Worm (Caenorhabditis elegans) whole organism, midembryonic: Measurements from ENCODE around the gene col-74.
"Not testable (repeated sequence)": the region's sequence is repeated elsewhere in the genome, so short reads cannot be mapped to it uniquely, and the experiment has no call there.

Experiments
- T22C8.4 ChIP-seq: fragments of 200-800 bp; sonication (Bioruptor generic); IDR thresholded peaks from 2 replicates; pipeline ENCODE4 v1.3.6; 2022; ENCODE audit warnings: missing genetic modification characterization, missing compliant biosample characterization
- cog-1 ChIP-seq: sonication (generic microtip); optimal IDR thresholded peaks from 2 replicates; lab custom pipeline; 2016; ENCODE audit warnings: missing genetic modification characterization, missing compliant biosample characterization
- flt-1 ChIP-seq: fragments of 200-800 bp; sonication (Bioruptor generic); IDR thresholded peaks from 2 replicates; pipeline ENCODE4 v1.3.6; 2022; ENCODE audit warnings: missing genetic modification characterization, missing compliant biosample characterization
- klf-2 ChIP-seq: fragments of 200-800 bp; sonication (Bioruptor generic); conservative IDR thresholded peaks from 2 replicates; pipeline ENCODE4 v1.3.6; 2022; ENCODE audit warnings: missing genetic modification reagents, missing genetic modification characterization, missing compliant biosample characterization
- med-1 ChIP-seq: sonication (generic microtip); optimal IDR thresholded peaks from 2 replicates; lab custom pipeline; 2017; ENCODE audit warnings: missing genetic modification characterization, mild to moderate bottlenecking, missing compliant biosample characterization, antibody characterized with exemption, missing genetic modification reagents; ENCODE audit not compliant: insufficient read depth
- ref-1 ChIP-seq: fragments of 200-800 bp; sonication (Bioruptor generic); conservative IDR thresholded peaks from 2 replicates; pipeline ENCODE4 v1.3.6; 2022; ENCODE audit warnings: missing genetic modification reagents, missing genetic modification characterization, missing compliant biosample characterization
- tab-1 ChIP-seq: fragments of 200-800 bp; sonication (Bioruptor generic); IDR thresholded peaks from 2 replicates; pipeline ENCODE4 v1.3.6; 2022; ENCODE audit warnings: missing genetic modification characterization, missing compliant biosample characterization
- ztf-23 ChIP-seq: fragments of 200-800 bp; sonication (Bioruptor generic); IDR thresholded peaks from 2 replicates; pipeline ENCODE4 v1.3.6; 2022; ENCODE audit warnings: missing genetic modification reagents, missing genetic modification characterization, missing compliant biosample characterization
- ztf-29 ChIP-seq: fragments of 200-800 bp; sonication (Bioruptor generic); IDR thresholded peaks from 2 replicates; pipeline ENCODE4 v1.3.6; 2022; ENCODE audit warnings: missing genetic modification reagents, missing genetic modification characterization, missing compliant biosample characterization

Gene col-74

DNA sequence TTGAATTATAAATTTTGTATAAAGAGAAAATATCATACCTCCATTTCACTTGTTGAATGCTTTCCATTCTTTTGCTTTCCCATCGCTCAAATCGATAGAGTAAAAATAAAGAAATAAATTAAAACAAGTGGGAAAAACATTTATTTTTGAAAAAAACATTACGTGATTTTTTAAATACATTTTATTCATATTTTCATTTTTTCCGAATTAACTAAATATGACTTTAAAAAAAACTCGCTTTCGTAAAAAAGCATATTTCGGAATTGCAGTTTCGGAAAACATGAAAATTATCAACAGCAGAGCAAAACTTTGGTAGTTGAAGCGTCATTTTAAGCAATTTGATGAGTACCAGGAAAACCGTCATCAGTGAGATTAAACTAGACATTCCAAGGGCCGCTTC lies 30.6 kb upstream of the col-74 start, which contains the start of gene K05F1.8:
Gene K05F1.8 (minus strand): TSS at position 101 of the 400 bp plus-strand sequence.
- TF ChIP-seq ztf-29 = no peak

DNA sequence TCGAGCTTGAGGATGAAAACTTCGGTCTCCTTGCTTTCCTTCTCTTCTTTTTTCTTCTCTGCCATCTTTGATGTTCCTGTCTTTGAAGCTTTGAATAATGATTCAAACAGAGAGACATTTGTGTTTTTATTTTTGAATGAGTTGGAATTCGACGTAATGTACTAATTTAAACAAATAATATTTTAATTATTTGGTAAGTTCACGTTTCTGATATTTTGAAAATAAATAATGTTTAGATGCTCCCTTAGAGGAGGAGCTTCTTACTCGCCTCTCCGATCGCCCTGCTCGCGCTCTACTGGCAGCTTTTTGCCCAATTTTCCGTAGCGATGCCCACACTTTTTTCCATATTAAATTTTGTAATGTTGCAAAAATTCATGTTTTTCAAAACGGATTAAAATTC lies 29.1 kb upstream of the col-74 start, which contains the start of the genes K05F1.9 and K05F1.1:
Gene K05F1.9 (minus strand): TSS at position 101 of the 400 bp plus-strand sequence.
Gene K05F1.1 (plus strand): TSS at position 308 of the 400 bp plus-strand sequence.
- TF ChIP-seq med-1 (GFP tag; lab: Kevin White, UChicago) = no peak
- TF ChIP-seq ztf-29 = no peak
- TF ChIP-seq flt-1 (GFP tag; lab: Robert Waterston, UW) = no peak
- no peak for TF ChIP-seq cog-1 (tag; lab: Kevin White, UChicago)
- no peak for TF ChIP-seq ztf-23 (GFP tag; lab: Robert Waterston, UW)
- no peak for TF ChIP-seq ref-1 (GFP tag; lab: Robert Waterston, UW)
- no peak for TF ChIP-seq klf-2 (GFP tag; lab: Robert Waterston, UW)
- no peak for TF ChIP-seq T22C8.4 (GFP tag; lab: Robert Waterston, UW)
- no peak for TF ChIP-seq tab-1 (GFP tag; lab: Robert Waterston, UW)

- TF ChIP-seq ztf-23 (GFP tag; lab: Robert Waterston, UW) (no peak), ztf-29 (no peak), T22C8.4 (GFP tag; lab: Robert Waterston, UW) (no peak), ref-1 (GFP tag; lab: Robert Waterston, UW) (no peak), klf-2 (GFP tag; lab: Robert Waterston, UW) (no peak), tab-1 (GFP tag; lab: Robert Waterston, UW) (no peak), cog-1 (tag; lab: Kevin White, UChicago) (no peak), flt-1 (GFP tag; lab: Robert Waterston, UW) (no peak), med-1 (GFP tag; lab: Kevin White, UChicago) (no peak)
These were observed 25.9 kb upstream of the col-74 start for ce11 chrII:5804288-5804687.

- no peak for TF ChIP-seq cog-1 (tag; lab: Kevin White, UChicago)
- no peak for TF ChIP-seq tab-1 (GFP tag; lab: Robert Waterston, UW)
- no peak for TF ChIP-seq T22C8.4 (GFP tag; lab: Robert Waterston, UW)
- TF ChIP-seq ztf-29 = no peak
- no peak for TF ChIP-seq flt-1 (GFP tag; lab: Robert Waterston, UW)
- TF ChIP-seq klf-2 (GFP tag; lab: Robert Waterston, UW) = no peak
- TF ChIP-seq ref-1 (GFP tag; lab: Robert Waterston, UW) = no peak
These were observed 24.9 kb upstream of the col-74 start, which contains the start of gene K05F1.10 for ce11 chrII:5805303-5805702. K05F1.10 (minus strand) TSS chrII:5805473.

DNA sequence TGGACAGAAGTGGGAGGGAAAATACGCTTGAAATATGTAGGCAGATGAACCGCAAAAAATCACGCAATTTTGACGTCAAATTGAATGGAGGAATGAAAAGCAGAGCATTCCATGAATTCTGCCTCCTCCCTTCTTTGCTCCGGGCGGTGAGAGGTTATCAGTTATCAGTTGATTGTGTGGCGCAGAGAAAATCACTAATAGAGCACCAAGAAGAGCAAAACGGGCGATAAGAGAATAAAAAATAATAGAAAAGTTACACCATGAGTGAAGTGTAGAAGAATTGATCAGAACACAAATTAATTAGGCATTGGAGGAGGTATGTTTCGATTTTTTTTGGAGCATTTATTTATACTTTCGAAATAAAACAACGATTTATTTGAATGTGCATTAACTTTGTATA lies 23.6 kb upstream of the col-74 start:
- TF ChIP-seq ztf-23 (GFP tag; lab: Robert Waterston, UW) (no peak), cog-1 (tag; lab: Kevin White, UChicago) (no peak), ref-1 (GFP tag; lab: Robert Waterston, UW) (no peak), T22C8.4 (GFP tag; lab: Robert Waterston, UW) (no peak), tab-1 (GFP tag; lab: Robert Waterston, UW) (no peak)

- TF ChIP-seq cog-1 (tag; lab: Kevin White, UChicago) = no peak
- no peak for TF ChIP-seq ztf-23 (GFP tag; lab: Robert Waterston, UW)
- TF ChIP-seq tab-1 (GFP tag; lab: Robert Waterston, UW) = no peak
- TF ChIP-seq T22C8.4 (GFP tag; lab: Robert Waterston, UW) = no peak
- no peak for TF ChIP-seq ztf-29
- TF ChIP-seq ref-1 (GFP tag; lab: Robert Waterston, UW) = no peak
- no peak for TF ChIP-seq med-1 (GFP tag; lab: Kevin White, UChicago)
- no peak for TF ChIP-seq klf-2 (GFP tag; lab: Robert Waterston, UW)
- no peak for TF ChIP-seq flt-1 (GFP tag; lab: Robert Waterston, UW)
These were observed 19.9 kb upstream of the col-74 start, which contains the start of the genes msp-64 and ZK1248.5 for ce11 chrII:5810230-5810629. msp-64 (minus strand) TSS chrII:5810330. ZK1248.5 (plus strand) TSS chrII:5810514.

- TF ChIP-seq ztf-29; flt-1 (GFP tag; lab: Robert Waterston, UW); med-1 (GFP tag; lab: Kevin White, UChicago): not testable (repeated sequence)
These were observed 14.8 kb upstream of the col-74 start, which contains the start of gene wago-5 for ce11 chrII:5815382-5815781. wago-5 (minus strand) TSS chrII:5815482.

DNA sequence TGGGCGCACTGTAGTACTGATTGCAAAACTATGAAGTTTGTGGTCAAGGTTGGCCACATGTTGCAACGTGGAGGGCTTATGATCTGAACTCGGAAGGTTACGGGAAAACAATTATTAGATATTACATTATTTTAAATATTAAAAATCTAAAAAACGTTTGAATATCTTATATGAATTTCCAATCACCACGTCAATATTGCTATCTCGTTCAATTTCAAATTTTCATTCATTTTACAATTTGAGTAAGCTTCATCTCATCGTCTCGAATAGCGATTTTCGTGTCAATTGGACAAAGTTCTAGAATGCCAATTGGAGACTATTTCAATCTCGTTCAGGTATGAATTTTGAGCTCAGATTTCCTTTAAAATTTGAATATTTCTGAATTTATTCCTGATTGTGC lies 13.8 kb upstream of the col-74 start, which contains the start of gene ZK1248.20:
Gene ZK1248.20 (plus strand): TSS at position 301 of the 400 bp plus-strand sequence.
- no peak for TF ChIP-seq cog-1 (tag; lab: Kevin White, UChicago)
- no peak for TF ChIP-seq klf-2 (GFP tag; lab: Robert Waterston, UW)
- no peak for TF ChIP-seq tab-1 (GFP tag; lab: Robert Waterston, UW)
- TF ChIP-seq ztf-29 = no peak
- TF ChIP-seq ref-1 (GFP tag; lab: Robert Waterston, UW) = no peak
- no peak for TF ChIP-seq ztf-23 (GFP tag; lab: Robert Waterston, UW)
- TF ChIP-seq T22C8.4 (GFP tag; lab: Robert Waterston, UW) = no peak
- no peak for TF ChIP-seq med-1 (GFP tag; lab: Kevin White, UChicago)
- TF ChIP-seq flt-1 (GFP tag; lab: Robert Waterston, UW) = no peak

DNA sequence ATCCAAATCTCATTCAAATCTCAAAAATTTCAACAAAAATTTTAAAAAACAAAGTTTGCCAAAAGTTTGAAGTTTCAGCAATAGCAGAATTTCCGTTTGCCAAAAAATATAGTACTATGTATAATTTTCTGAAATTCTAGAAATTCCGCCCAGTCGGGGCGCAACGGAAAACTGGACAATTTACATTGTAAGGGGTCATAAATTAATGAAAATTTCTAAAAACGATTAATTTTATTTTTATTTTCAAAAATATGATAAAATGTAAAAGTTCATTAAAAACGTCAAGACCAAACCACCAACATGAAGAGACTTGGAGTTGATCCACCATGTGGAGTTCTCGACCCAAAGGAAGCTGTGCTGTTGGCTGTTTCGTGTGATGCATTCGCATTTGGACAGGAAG lies 11.9 kb upstream of the col-74 start, which contains the start of gene ZK1248.4:
Gene ZK1248.4 (plus strand): TSS at position 301 of the 400 bp plus-strand sequence.
- no peak for TF ChIP-seq cog-1 (tag; lab: Kevin White, UChicago)

DNA sequence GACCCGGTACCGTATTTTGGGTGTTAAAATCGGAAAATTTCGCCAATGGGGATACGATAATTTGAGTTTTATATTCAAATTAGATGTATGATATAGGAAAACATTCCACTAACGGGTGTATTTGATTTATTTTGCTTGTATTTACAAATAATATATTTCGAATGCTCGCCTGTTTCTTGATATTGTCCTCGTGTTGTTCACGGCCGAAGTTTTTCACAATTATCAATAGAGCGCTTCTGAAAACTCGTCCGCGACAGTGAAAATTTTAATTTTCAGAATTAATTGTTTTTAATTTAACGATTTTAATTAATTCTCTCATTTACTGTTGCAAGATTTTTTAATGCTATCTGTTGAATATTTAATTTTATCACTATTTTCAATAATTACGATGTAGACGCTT lies 10.5 kb upstream of the col-74 start:
- no peak for TF ChIP-seq ztf-29
- TF ChIP-seq klf-2 (GFP tag; lab: Robert Waterston, UW) = no peak
- TF ChIP-seq ztf-23 (GFP tag; lab: Robert Waterston, UW) = 0 out of 2 replicates have a peak, but pooled peaks have one; percentile 48
- no peak for TF ChIP-seq med-1 (GFP tag; lab: Kevin White, UChicago)
- TF ChIP-seq ref-1 (GFP tag; lab: Robert Waterston, UW) = no peak
- no peak for TF ChIP-seq tab-1 (GFP tag; lab: Robert Waterston, UW)
- TF ChIP-seq flt-1 (GFP tag; lab: Robert Waterston, UW) = peak; percentile 52; the same call in 1 of the 2 replicates
- TF ChIP-seq T22C8.4 (GFP tag; lab: Robert Waterston, UW) = no peak
- no peak for TF ChIP-seq cog-1 (tag; lab: Kevin White, UChicago)
